Fruit fly (Drosophila melanogaster) whole organism, wandering third instar larva: ENCODE data around the gene CG33723.

Experiments
- Dfd ChIP-seq: fragments of >200 bp; optimal IDR thresholded peaks from 2 replicates; lab custom pipeline; 2017; ENCODE audit warnings: missing biosample characterization, missing genetic modification characterization
- Dif ChIP-seq: fragments of 200-275, 200-300 bp; sonication (Bioruptor generic); optimal IDR thresholded peaks from 2 replicates; lab custom pipeline; 2018; ENCODE audit warnings: missing biosample characterization, missing genetic modification characterization; ENCODE audit not compliant: partially characterized antibody
- Hr78 ChIP-seq: fragments of >200 bp; optimal IDR thresholded peaks from 2 replicates; lab custom pipeline; 2017; ENCODE audit warnings: missing biosample characterization, missing genetic modification characterization
- Hr83 ChIP-seq: fragments of 200-300 bp; sonication (Bioruptor generic); optimal IDR thresholded peaks from 2 replicates; lab custom pipeline; 2016; ENCODE audit warnings: missing biosample characterization, mild to moderate bottlenecking, missing genetic modification characterization, moderate library complexity; ENCODE audit not compliant: poor library complexity, severe bottlenecking
- Mio ChIP-seq: sonication (Bioruptor generic); optimal IDR thresholded peaks from 2 replicates; lab custom pipeline; 2016; ENCODE audit warnings: missing biosample characterization, missing genetic modification characterization
- OdsH ChIP-seq: fragments of 200-800 bp; sonication (Bioruptor generic); optimal IDR thresholded peaks from 2 replicates; lab custom pipeline; 2016; ENCODE audit warnings: missing biosample characterization, mild to moderate bottlenecking, missing genetic modification characterization
- Vsx2 ChIP-seq: fragments of 200-300, 225-300 bp; sonication (Bioruptor generic); optimal IDR thresholded peaks from 2 replicates; lab custom pipeline; 2018; ENCODE audit warnings: missing biosample characterization, missing genetic modification characterization; ENCODE audit not compliant: partially characterized antibody
- brk ChIP-seq: fragments of 200-800 bp; sonication (Bioruptor generic); optimal IDR thresholded peaks from 2 replicates; lab custom pipeline; 2016; ENCODE audit warnings: missing biosample characterization, mild to moderate bottlenecking, missing genetic modification characterization
- foxo ChIP-seq, 2 experiments: fragments of 200-800 bp; sonication (Bioruptor generic); optimal IDR thresholded peaks; 2 replicates in 1 of 2; 3 replicates in 1 of 2; lab custom pipeline; 2016 to 2017; ENCODE audit warnings: missing biosample characterization in 2 of 2, missing genetic modification characterization in 2 of 2
- fru ChIP-seq: fragments of 200-800 bp; sonication (Bioruptor generic); optimal IDR thresholded peaks from 3 replicates; lab custom pipeline; 2016; ENCODE audit warnings: missing biosample characterization, mild to moderate bottlenecking, missing genetic modification characterization
- lola ChIP-seq: fragments of >200 bp; optimal IDR thresholded peaks from 2 replicates; lab custom pipeline; 2017; ENCODE audit warnings: missing biosample characterization, missing genetic modification characterization
- rgr ChIP-seq: fragments of 200-800 bp; sonication (Bioruptor generic); optimal IDR thresholded peaks from 3 replicates; lab custom pipeline; 2016; ENCODE audit warnings: missing biosample characterization, mild to moderate bottlenecking, missing genetic modification characterization
- tai ChIP-seq: sonication (Bioruptor generic); optimal IDR thresholded peaks from 2 replicates; lab custom pipeline; 2016; ENCODE audit warnings: missing biosample characterization, missing genetic modification characterization

dm6 chr2L:9427570-9427969 lies 13.0 kb downstream of the CG33723 start, which contains the start of gene CG42847:
- TF ChIP-seq Hr83: no peak
- no peak for TF ChIP-seq foxo (GFP tag; optimal IDR thresholded peaks at IDR 0.05; lab: Kevin White, UChicago)
- TF ChIP-seq Hr78 (GFP tag; lab: Kevin White, UChicago): no peak
- TF ChIP-seq lola (GFP tag; lab: Kevin White, UChicago): no peak
- TF ChIP-seq Mio (GFP tag; lab: Kevin White, UChicago): no peak
- TF ChIP-seq rgr (GFP tag; lab: Kevin White, UChicago): no peak
- no peak for TF ChIP-seq fru (GFP tag; lab: Kevin White, UChicago)
- TF ChIP-seq Dif: no peak
- no peak for TF ChIP-seq OdsH (GFP tag; lab: Kevin White, UChicago)
- TF ChIP-seq Vsx2: no peak
- TF ChIP-seq tai (GFP tag; lab: Kevin White, UChicago): no peak
- TF ChIP-seq brk (GFP tag; lab: Kevin White, UChicago): no peak
- TF ChIP-seq Dfd (GFP tag; lab: Kevin White, UChicago): no peak
